Worm (Caenorhabditis elegans) whole organism, L4 larva: Measurements from ENCODE around the gene F43C11.1.

ENCODE experiments used
- F26F4.8 ChIP-seq: fragments of 200-800 bp; sonication (Bioruptor generic); conservative IDR thresholded peaks from 2 replicates; pipeline ENCODE4 v1.3.6; 2022; ENCODE audit warnings: missing genetic modification characterization, missing compliant biosample characterization
- F37D6.2 ChIP-seq: sonication (generic microtip); optimal IDR thresholded peaks from 2 replicates; lab custom pipeline; 2016; ENCODE audit warnings: mild to moderate bottlenecking, missing genetic modification characterization, missing compliant biosample characterization
- ama-1 ChIP-seq: fragments of 150-350 bp; optimal IDR thresholded peaks from 2 replicates; lab custom pipeline; 2014; ENCODE audit warnings: inconsistent platforms, mixed read lengths
- ceh-44 ChIP-seq: fragments of 200-800 bp; sonication (Bioruptor generic); IDR thresholded peaks from 2 replicates; pipeline ENCODE4 v1.3.6; 2022; ENCODE audit warnings: missing genetic modification reagents, missing genetic modification characterization, missing compliant biosample characterization
- cey-2 ChIP-seq: sonication (generic microtip); optimal IDR thresholded peaks from 3 replicates; lab custom pipeline; 2017; ENCODE audit warnings: missing genetic modification characterization, mild to moderate bottlenecking, missing compliant biosample characterization, antibody characterized with exemption, borderline replicate concordance; ENCODE audit not compliant: insufficient read depth
- daf-12 ChIP-seq: fragments of 150-350 bp; optimal IDR thresholded peaks from 2 replicates; lab custom pipeline; 2014; ENCODE audit warnings: missing biosample characterization, missing genetic modification reagents, missing genetic modification characterization
- daf-16 ChIP-seq, 3 experiments: sonication (generic microtip); optimal IDR thresholded peaks; 2 replicates each; lab custom pipeline; 2016 to 2017; ENCODE audit warnings: missing genetic modification characterization in 3 of 3, missing genetic modification reagents in 3 of 3, mild to moderate bottlenecking in 2 of 3, missing compliant biosample characterization in 2 of 3, missing biosample characterization in 1 of 3, moderate library complexity in 1 of 3
- daf-19 ChIP-seq: fragments of 200-800 bp; sonication (Bioruptor generic); conservative IDR thresholded peaks from 2 replicates; pipeline ENCODE4 v1.3.6; 2022; ENCODE audit warnings: missing genetic modification characterization, missing compliant biosample characterization
- dmd-6 ChIP-seq: fragments of 200-800 bp; sonication (Bioruptor generic); IDR thresholded peaks from 2 replicates; pipeline ENCODE4 v1.3.6; 2022; ENCODE audit warnings: missing genetic modification reagents, missing genetic modification characterization, missing compliant biosample characterization
- dmd-9 ChIP-seq: fragments of 200-800 bp; sonication (Bioruptor generic); IDR thresholded peaks from 2 replicates; pipeline ENCODE4 v1.3.6; 2022; ENCODE audit warnings: missing genetic modification reagents, missing genetic modification characterization, missing compliant biosample characterization
- dpl-1 ChIP-seq: fragments of 150-350 bp; optimal IDR thresholded peaks from 2 replicates; lab custom pipeline; 2014; ENCODE audit warnings: missing biosample characterization, missing genetic modification reagents, missing genetic modification characterization
- dve-1 ChIP-seq: sonication (generic microtip); optimal IDR thresholded peaks from 2 replicates; lab custom pipeline; 2017; ENCODE audit warnings: antibody characterized with exemption, mild to moderate bottlenecking, missing genetic modification characterization, missing compliant biosample characterization; ENCODE audit not compliant: insufficient read depth
- fkh-10 ChIP-seq: fragments of 150-350 bp; optimal IDR thresholded peaks from 2 replicates; lab custom pipeline; 2014; ENCODE audit warnings: missing biosample characterization, missing genetic modification reagents, missing genetic modification characterization
- hif-1 ChIP-seq, 2 experiments: sonication (generic microtip); optimal IDR thresholded peaks; 2 replicates each; lab custom pipeline; 2016 to 2017; ENCODE audit warnings: missing compliant biosample characterization in 2 of 2, missing genetic modification characterization in 2 of 2, missing genetic modification reagents in 2 of 2, missing genotype in 2 of 2, mild to moderate bottlenecking in 1 of 2
- hlh-11 ChIP-seq: fragments of 200-800 bp; sonication (Bioruptor generic); optimal IDR thresholded peaks from 2 replicates; lab custom pipeline; 2018; ENCODE audit warnings: mild to moderate bottlenecking, missing genetic modification characterization, missing compliant biosample characterization
- hlh-30 ChIP-seq: sonication (generic microtip); optimal IDR thresholded peaks from 2 replicates; lab custom pipeline; 2017; ENCODE audit warnings: antibody characterized with exemption, mild to moderate bottlenecking, missing genetic modification characterization, missing compliant biosample characterization; ENCODE audit not compliant: insufficient read depth
- hmg-1.1 ChIP-seq: fragments of 200-800 bp; sonication (Bioruptor generic); IDR thresholded peaks from 2 replicates; pipeline ENCODE4 v1.3.6; 2022; ENCODE audit warnings: missing genetic modification reagents, missing genetic modification characterization, missing compliant biosample characterization
- lin-15B ChIP-seq: fragments of 150-350 bp; sonication (generic microtip); optimal IDR thresholded peaks from 3 replicates; lab custom pipeline; 2014; ENCODE audit warnings: missing biosample characterization, missing genetic modification characterization
- lir-3 ChIP-seq: sonication (generic microtip); optimal IDR thresholded peaks from 2 replicates; lab custom pipeline; 2016; ENCODE audit warnings: mild to moderate bottlenecking, missing genetic modification characterization, missing compliant biosample characterization
- madf-9 ChIP-seq: fragments of 200-800 bp; sonication (Bioruptor generic); conservative IDR thresholded peaks from 2 replicates; pipeline ENCODE4 v1.3.6; 2022; ENCODE audit warnings: missing genetic modification reagents, missing genetic modification characterization, missing compliant biosample characterization
- mdt-29 ChIP-seq: fragments of 200-800 bp; sonication (Bioruptor generic); IDR thresholded peaks from 2 replicates; pipeline ENCODE4 v1.3.6; 2022; ENCODE audit warnings: missing genetic modification reagents, missing genetic modification characterization, missing compliant biosample characterization
- nhr-11 ChIP-seq: fragments of 150-350 bp; optimal IDR thresholded peaks from 2 replicates; lab custom pipeline; 2014; ENCODE audit warnings: missing biosample characterization, missing genetic modification characterization
- nhr-28 ChIP-seq: fragments of 150-350 bp; optimal IDR thresholded peaks from 2 replicates; lab custom pipeline; 2014; ENCODE audit warnings: missing biosample characterization, missing genetic modification characterization
- rbr-2 ChIP-seq: sonication (generic microtip); optimal IDR thresholded peaks from 2 replicates; lab custom pipeline; 2016; ENCODE audit warnings: missing genotype, missing genetic modification characterization, missing compliant biosample characterization
- set-16 ChIP-seq: fragments of 200-800 bp; sonication (Bioruptor generic); IDR thresholded peaks from 2 replicates; pipeline ENCODE4 v1.3.6; 2022; ENCODE audit warnings: missing genetic modification reagents, missing genetic modification characterization, missing compliant biosample characterization
- skn-1 ChIP-seq: fragments of 150-350 bp; optimal IDR thresholded peaks from 2 replicates; lab custom pipeline; 2014; ENCODE audit warnings: missing biosample characterization, missing genetic modification characterization
- unc-62 ChIP-seq, 3 experiments: fragments of 150-350 bp in 1 of 3; sonication (generic microtip); optimal IDR thresholded peaks in 2 of 3; peaks in 1 of 3; 1 replicate in 1 of 3; 2 replicates in 2 of 3; lab custom pipeline; 2014 to 2017; ENCODE audit warnings: missing biosample characterization in 3 of 3, missing genetic modification characterization in 3 of 3, missing genetic modification reagents in 3 of 3, missing genotype in 1 of 3
- zip-11 ChIP-seq: fragments of 200-800 bp; sonication (Bioruptor generic); IDR thresholded peaks from 2 replicates; pipeline ENCODE4 v1.3.6; 2022; ENCODE audit warnings: missing genetic modification characterization, missing compliant biosample characterization

Gene F43C11.1

ce11 chrII:2322857-2323518 lies 33.9 kb upstream of the F43C11.1 start, which contains the start of the genes ZK1240.6 and ZK1240.2 (continued):
- no peak for TF ChIP-seq F26F4.8
- no peak for TF ChIP-seq dpl-1
- TF ChIP-seq F37D6.2 (tag; lab: Kevin White, UChicago), result no peak
- TF ChIP-seq daf-19 (GFP tag; lab: Robert Waterston, UW), result no peak
- no peak for TF ChIP-seq hif-1 (tag; optimal IDR thresholded peaks at IDR 0.05; lab: Kevin White, UChicago)
- no peak for TF ChIP-seq lin-15B
- TF ChIP-seq nhr-11 (tag; lab: Kevin White, UChicago), result no peak
- peak; percentile 51 for TF ChIP-seq dve-1 (tag; lab: Kevin White, UChicago)
- TF ChIP-seq skn-1 (tag; lab: Kevin White, UChicago), result no peak
- TF ChIP-seq madf-9 (GFP tag; lab: Robert Waterston, UW), result no peak
- TF ChIP-seq set-16 (GFP tag; lab: Robert Waterston, UW), result no peak
- no peak for TF ChIP-seq daf-16 (GFP tag; optimal IDR thresholded peaks at IDR 0.05; lab: Kevin White, UChicago)
- peak; percentile 72 for TF ChIP-seq daf-16 (tag; optimal IDR thresholded peaks at IDR 0.05; lab: Kevin White, UChicago)
- TF ChIP-seq dmd-6, result peak; percentile 76
- no peak for TF ChIP-seq rbr-2 (tag; lab: Kevin White, UChicago)

DNA sequence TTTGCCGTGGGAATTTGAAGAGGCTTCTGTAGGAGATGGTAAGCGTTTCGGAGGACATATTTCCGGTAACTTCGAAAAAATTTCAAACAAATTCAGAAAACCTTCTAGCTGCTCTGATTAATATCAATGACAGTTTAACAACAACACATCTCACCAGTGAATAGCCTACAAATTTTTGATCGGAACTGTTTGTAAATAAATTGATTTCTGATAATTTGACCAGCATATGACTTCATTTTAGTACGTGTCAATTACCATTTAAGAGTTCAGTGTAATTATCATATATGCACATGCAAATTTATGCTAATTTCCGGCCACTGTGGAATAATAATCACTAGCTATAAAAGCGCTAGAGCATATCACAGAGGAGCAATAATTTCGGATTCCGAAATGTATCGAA lies 31.9 kb upstream of the F43C11.1 start, which contains the start of gene ZK1240.11:
ZK1240.11 (plus strand) TSS at position 301 of the 400 bp plus-strand sequence.
- TF ChIP-seq hmg-1.1 (GFP tag; lab: Robert Waterston, UW) (no peak), ceh-44 (GFP tag; lab: Robert Waterston, UW) (no peak), fkh-10 (GFP tag; lab: Kevin White, UChicago) (no peak), zip-11 (GFP tag; lab: Robert Waterston, UW) (no peak), cey-2 (tag; lab: Kevin White, UChicago) (no peak), daf-12 (tag; lab: Kevin White, UChicago) (no peak), skn-1 (tag; lab: Kevin White, UChicago) (no peak), ama-1 (lab: Kevin White, UChicago) (no peak), mdt-29 (GFP tag; lab: Robert Waterston, UW) (no peak), hlh-11 (tag; lab: Kevin White, UChicago) (no peak), lir-3 (tag; lab: Kevin White, UChicago) (no peak)
- TF ChIP-seq, all 104 proteins: peak for 0

DNA sequence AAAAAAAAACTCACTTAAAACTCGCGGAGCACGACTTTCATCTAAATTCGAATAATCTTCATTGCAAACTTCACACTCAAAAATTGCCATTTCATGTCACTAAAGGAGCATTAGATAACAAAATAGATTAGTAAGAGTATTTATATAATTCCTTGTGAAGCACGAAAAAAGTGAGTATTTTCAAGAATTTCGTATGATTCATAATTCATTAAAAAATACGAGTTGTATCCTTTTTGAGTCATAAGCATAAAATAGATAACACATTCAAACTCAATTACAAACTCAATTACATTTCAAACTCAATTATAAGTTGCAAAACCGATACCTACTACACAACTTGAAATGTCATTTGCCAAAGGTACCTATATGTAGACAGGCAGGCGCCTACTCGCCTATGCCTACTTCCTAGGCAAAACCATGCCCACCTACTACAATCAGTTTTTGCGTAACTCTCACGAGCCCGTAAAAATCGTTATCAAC lies 27.9 kb upstream of the F43C11.1 start, which contains the start of the genes ZK1240.8 and ZK1240.1:
ZK1240.8 (minus strand) TSS at position 101 of the 480 bp plus-strand sequence.
ZK1240.1 (plus strand) TSS at position 430 of the 480 bp plus-strand sequence.
- no peak for TF ChIP-seq rbr-2 (tag; lab: Kevin White, UChicago)
- TF ChIP-seq unc-62 (GFP tag; optimal IDR thresholded peaks at IDR 0.05 in 1 of 2; lab: Kevin White, UChicago), result peak in 1 of 2 experiments; percentile 86
- TF ChIP-seq unc-62 (tag; optimal IDR thresholded peaks at IDR 0.05; lab: Kevin White, UChicago), result no peak
- TF ChIP-seq daf-19 (GFP tag; lab: Robert Waterston, UW), result no peak
- peak; percentile 3 for TF ChIP-seq nhr-28
- no peak for TF ChIP-seq skn-1 (tag; lab: Kevin White, UChicago)
- TF ChIP-seq dmd-9 (GFP tag; lab: Robert Waterston, UW), result no peak
- TF ChIP-seq hlh-30 (tag; lab: Kevin White, UChicago), result no peak
- TF ChIP-seq, all 104 proteins: peak for 2

- 0 out of 2 replicates have a peak, but pooled peaks have one; percentile 28 for TF ChIP-seq mdt-29 (GFP tag; lab: Robert Waterston, UW)
- no peak for TF ChIP-seq lin-15B
These were observed 26.4 kb upstream of the F43C11.1 start for ce11 chrII:2330462-2330861.

DNA sequence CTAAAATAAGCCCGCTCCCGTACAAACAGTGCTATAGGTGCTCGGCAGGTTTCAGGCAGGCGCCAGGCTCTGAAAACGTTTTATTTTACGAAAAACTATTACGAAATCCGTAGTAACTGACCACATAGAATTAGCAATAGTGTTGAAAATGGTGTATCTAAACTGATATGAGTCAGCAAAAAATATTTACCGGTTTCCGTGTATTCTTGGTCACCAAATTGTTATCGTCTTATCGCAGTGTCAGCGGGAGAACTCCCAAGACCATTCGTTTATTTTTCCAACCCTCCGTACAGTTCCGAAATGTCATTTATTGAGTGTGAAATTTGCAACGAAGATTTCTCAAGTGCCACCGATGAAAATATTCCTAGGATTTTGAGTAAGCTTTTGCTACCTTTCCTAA lies 24.7 kb upstream of the F43C11.1 start, which contains the start of gene F43C11.8:
F43C11.8 (plus strand) TSS at position 301 of the 400 bp plus-strand sequence.
- no peak for TF ChIP-seq F26F4.8
- TF ChIP-seq daf-16 (GFP tag; optimal IDR thresholded peaks at IDR 0.05; lab: Kevin White, UChicago), result no peak
- peak; percentile 11 for TF ChIP-seq daf-16 (tag; optimal IDR thresholded peaks at IDR 0.05; lab: Kevin White, UChicago)
